Fruit fly (Drosophila melanogaster): ENCODE measurements around the gene Gr77a.
A peak's percentile ranks its signal among the peaks of the same experiment; 100 is the strongest.

The Gr77a gene

dm6 chr3L:20700660-20701059 lies 38.6 kb downstream of the Gr77a start (continued):
- TF ChIP-seq D19A (tag; optimal IDR thresholded peaks at IDR 0.05) (peak; percentile 36), pzg (GFP tag; optimal IDR thresholded peaks at IDR 0.05) (no peak), CG1792 (GFP tag; optimal IDR thresholded peaks at IDR 0.05) (no peak), lov (optimal IDR thresholded peaks at IDR 0.05) (no peak), lov (GFP tag; IDR thresholded peaks at IDR 0.05) (no peak), CG33557 (GFP tag; optimal IDR thresholded peaks at IDR 0.05) (no peak), CG9609 (GFP tag; optimal IDR thresholded peaks at IDR 0.05) (no peak), CG14710 (tag; optimal IDR thresholded peaks at IDR 0.05) (peak; percentile 39), dysf (GFP tag; IDR thresholded peaks at IDR 0.05) (0 out of 3 replicates have a peak, but pooled peaks have one; percentile 14), BEAF-32 (GFP tag; optimal IDR thresholded peaks at IDR 0.05) (no peak), CG6175 (GFP tag; IDR thresholded peaks at IDR 0.05) (no peak), nau (GFP tag; optimal IDR thresholded peaks at IDR 0.05) (no peak), CG12219 (GFP tag; optimal IDR thresholded peaks at IDR 0.05) (no peak), CG13775 (GFP tag; optimal IDR thresholded peaks at IDR 0.05) (no peak), ind (GFP tag; optimal IDR thresholded peaks at IDR 0.05) (no peak), gsb-n (tag; optimal IDR thresholded peaks at IDR 0.05) (no peak), MESR4 (GFP tag; optimal IDR thresholded peaks at IDR 0.05) (no peak), Ets97D (GFP tag; optimal IDR thresholded peaks at IDR 0.05) (no peak), prd (optimal IDR thresholded peaks at IDR 0.05) (no peak), prd (GFP tag; IDR thresholded peaks at IDR 0.05) (peak; percentile 29; the same call in 1 of the 3 replicates), ci (GFP tag; IDR thresholded peaks at IDR 0.05) (0 out of 3 replicates have a peak, but pooled peaks have one; percentile 31), Xrp1 (GFP tag; IDR thresholded peaks at IDR 0.05) (peak; percentile 52), Dref (GFP tag; IDR thresholded peaks at IDR 0.05) (no peak), CG30403 (GFP tag; optimal IDR thresholded peaks at IDR 0.05) (no peak), CG4424 (GFP tag; optimal IDR thresholded peaks at IDR 0.05) (peak; percentile 6), sqz (GFP tag; optimal IDR thresholded peaks at IDR 0.05) (no peak), CG2120 (GFP tag; optimal IDR thresholded peaks at IDR 0.05) (no peak), peb (GFP tag; IDR thresholded peaks at IDR 0.05) (no peak), rib (GFP tag; IDR thresholded peaks at IDR 0.05) (no peak), dmrt11E (tag; optimal IDR thresholded peaks at IDR 0.05) (peak; percentile 35), CG7271 (tag; optimal IDR thresholded peaks at IDR 0.05) (no peak), lola (GFP tag; optimal IDR thresholded peaks at IDR 0.05) (peak in 1 of 3 experiments; percentile 12), Jarid2 (GFP tag; optimal IDR thresholded peaks at IDR 0.05) (peak; percentile 22), trem (tag; optimal IDR thresholded peaks at IDR 0.05) (peak; percentile 20)

DNA sequence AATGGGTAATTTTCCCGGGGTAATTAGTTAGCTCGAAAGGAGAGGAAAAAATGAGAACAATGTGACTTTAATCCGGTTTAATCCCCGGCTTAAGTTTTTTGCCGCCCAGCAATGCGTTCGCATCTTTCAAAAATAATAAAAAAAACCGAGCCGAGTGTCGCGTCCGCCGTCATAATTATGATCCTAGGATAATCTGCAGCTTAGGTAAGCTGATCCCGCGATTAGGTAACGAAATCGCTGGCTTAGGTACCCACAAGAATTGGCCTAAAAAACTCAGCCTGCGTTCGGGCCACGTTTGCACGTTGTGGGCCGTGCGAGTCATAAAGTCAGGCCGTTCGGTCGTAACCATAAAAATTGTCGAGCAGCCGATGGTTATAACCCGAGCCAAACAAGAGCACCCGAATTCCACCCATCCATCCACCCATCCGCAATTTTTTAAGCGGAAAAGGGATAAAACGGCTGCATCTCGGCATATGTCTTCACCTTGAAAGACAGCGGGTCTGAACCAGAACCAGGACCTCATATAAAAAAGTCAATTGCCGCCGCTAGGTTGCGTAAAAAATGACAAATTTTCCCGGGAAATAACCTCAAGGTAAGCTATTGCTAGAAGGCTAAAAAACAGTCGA lies 42.0 kb downstream of the Gr77a start:
- TF ChIP-seq CG11398 (GFP tag; optimal IDR thresholded peaks at IDR 0.05): no peak
- TF ChIP-seq CG15479 (GFP tag; optimal IDR thresholded peaks at IDR 0.05): peak; percentile 53
- no peak for TF ChIP-seq Ada2b (GFP tag; IDR thresholded peaks at IDR 0.05)
- no peak for TF ChIP-seq eve (GFP tag; optimal IDR thresholded peaks at IDR 0.05)
- TF ChIP-seq CG7271 (tag; optimal IDR thresholded peaks at IDR 0.05): peak; percentile 30
- TF ChIP-seq tll (GFP tag; optimal IDR thresholded peaks at IDR 0.05): peak in 1 of 2 experiments; percentile 97
- TF ChIP-seq croc (GFP tag; conservative IDR thresholded peaks at IDR 0.05): no peak
- TF ChIP-seq kni (GFP tag; optimal IDR thresholded peaks at IDR 0.05): no peak
- no peak for TF ChIP-seq wdn (GFP tag; IDR thresholded peaks at IDR 0.05)
- TF ChIP-seq cad (GFP tag; optimal IDR thresholded peaks at IDR 0.05): peak; percentile 85
- peak; percentile 54 for TF ChIP-seq oc (tag; optimal IDR thresholded peaks at IDR 0.05)
- peak; percentile 40 for TF ChIP-seq sqz (GFP tag; optimal IDR thresholded peaks at IDR 0.05)
- TF ChIP-seq Atf-2 (GFP tag; optimal IDR thresholded peaks at IDR 0.05): no peak
- TF ChIP-seq zen (tag; optimal IDR thresholded peaks at IDR 0.05): peak; percentile 40
- TF ChIP-seq ken (GFP tag; IDR thresholded peaks at IDR 0.05): 0 out of 3 replicates have a peak, but pooled peaks have one; percentile 17
- TF ChIP-seq CG17912 (GFP tag; optimal IDR thresholded peaks at IDR 0.05): no peak
